Worm (Caenorhabditis elegans) whole organism, L4/young adult: Measurements from ENCODE around the gene mrps-17.

Experiments
- W03F9.2 ChIP-seq: fragments of 150-350 bp; optimal IDR thresholded peaks from 2 replicates; lab custom pipeline; 2014; ENCODE audit warnings: missing biosample characterization, missing genetic modification characterization
- dao-5 ChIP-seq: sonication (generic microtip); optimal IDR thresholded peaks from 2 replicates; lab custom pipeline; 2016; ENCODE audit warnings: missing genotype, missing genetic modification characterization, moderate library complexity, missing compliant biosample characterization

DNA sequence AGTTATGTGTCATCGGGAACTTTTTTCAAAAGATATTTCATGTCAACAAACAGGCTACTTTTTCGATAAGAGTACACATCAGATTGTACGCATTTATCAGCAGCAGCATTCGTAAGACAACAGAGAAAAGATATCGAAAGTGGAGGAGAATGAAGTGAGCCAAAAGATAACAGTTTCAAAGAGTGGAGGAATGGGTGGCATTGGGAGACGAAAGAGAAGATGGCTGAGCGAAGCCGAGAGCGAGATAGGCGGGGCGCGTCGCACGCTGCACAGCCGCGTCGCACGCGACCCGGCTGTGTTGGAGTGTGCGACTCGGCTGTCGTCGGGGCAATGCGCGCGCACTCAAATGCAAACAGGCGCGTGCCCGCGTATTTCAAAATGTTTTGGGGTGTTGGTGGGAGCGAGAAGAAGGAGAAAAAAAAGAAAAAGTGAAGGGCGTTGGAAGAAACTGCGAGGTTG lies 32.5 kb upstream of the mrps-17 start:
- TF ChIP-seq W03F9.2 (tag; lab: Kevin White, UChicago) (peak; percentile 47), dao-5 (no peak)
